Worm (Caenorhabditis elegans): Measurements from ENCODE around the gene C18A3.11.

- TF ChIP-seq rcor-1 (GFP tag; IDR thresholded peaks at IDR 0.05) (no peak), Y67H2A.10 (GFP tag; conservative IDR thresholded peaks at IDR 0.05) (no peak), tlf-1 (GFP tag; optimal IDR thresholded peaks at IDR 0.05) (no peak), unc-130 (GFP tag; optimal IDR thresholded peaks at IDR 0.05) (no peak), unc-62 (GFP tag; optimal IDR thresholded peaks at IDR 0.05) (no peak)
Measured at ce11 chrII:5714807-5715206, 16.0 kb upstream of the C18A3.11 start, which contains the start of the genes tiar-1 and lelo-4.
